Worm (Caenorhabditis elegans) whole organism, late embryonic: ENCODE measurements around the gene Y17D7C.2.
A peak's percentile ranks its signal among the peaks of the same experiment; 100 is the strongest.
"Not testable (repeated sequence)": the region's sequence is repeated elsewhere in the genome, so short reads cannot be mapped to it uniquely, and the experiment has no call there.

ENCODE experiments used
- C38D4.7 ChIP-seq: fragments of 200-800 bp; sonication (Bioruptor generic); optimal IDR thresholded peaks from 2 replicates; lab custom pipeline; 2018; ENCODE audit warnings: mild to moderate bottlenecking, missing genetic modification characterization, moderate library complexity, missing compliant biosample characterization
- ahr-1 ChIP-seq: sonication (generic microtip); optimal IDR thresholded peaks from 2 replicates; lab custom pipeline; 2016; ENCODE audit warnings: missing genetic modification characterization, missing compliant biosample characterization
- ama-1 ChIP-seq: fragments of 150-350 bp; optimal IDR thresholded peaks from 2 replicates; lab custom pipeline; 2014
- ceh-14 ChIP-seq: sonication (generic microtip); optimal IDR thresholded peaks from 2 replicates; lab custom pipeline; 2016; ENCODE audit warnings: missing genotype, missing genetic modification characterization, missing compliant biosample characterization
- ceh-19 ChIP-seq: fragments of 200-800 bp; sonication (Bioruptor generic); optimal IDR thresholded peaks from 2 replicates; lab custom pipeline; 2018; ENCODE audit warnings: mild to moderate bottlenecking, missing genetic modification characterization, missing compliant biosample characterization
- ceh-31 ChIP-seq: sonication (generic microtip); optimal IDR thresholded peaks from 2 replicates; lab custom pipeline; 2016; ENCODE audit warnings: missing genetic modification characterization, missing compliant biosample characterization
- ceh-45 ChIP-seq: fragments of 200-800 bp; sonication (Bioruptor generic); IDR thresholded peaks from 2 replicates; pipeline ENCODE4 v1.3.6; 2022; ENCODE audit warnings: missing genetic modification reagents, missing genetic modification characterization, missing compliant biosample characterization
- ceh-6 ChIP-seq: fragments of 200-800 bp; sonication (Bioruptor generic); optimal IDR thresholded peaks from 2 replicates; lab custom pipeline; 2018; ENCODE audit warnings: mild to moderate bottlenecking, missing genetic modification characterization, missing compliant biosample characterization
- che-1 ChIP-seq: sonication (generic microtip); optimal IDR thresholded peaks from 2 replicates; lab custom pipeline; 2016; ENCODE audit warnings: mild to moderate bottlenecking, missing genetic modification characterization, missing compliant biosample characterization
- elt-2 ChIP-seq: sonication (generic microtip); optimal IDR thresholded peaks from 2 replicates; lab custom pipeline; 2016; ENCODE audit warnings: missing genetic modification reagents, missing genetic modification characterization, missing compliant biosample characterization
- eyg-1 ChIP-seq: sonication (generic microtip); optimal IDR thresholded peaks from 2 replicates; lab custom pipeline; 2016; ENCODE audit warnings: missing genotype, missing genetic modification characterization, missing compliant biosample characterization
- fax-1 ChIP-seq: sonication (generic microtip); optimal IDR thresholded peaks from 2 replicates; lab custom pipeline; 2016; ENCODE audit warnings: missing genotype, missing genetic modification characterization, missing compliant biosample characterization
- fkh-6 ChIP-seq: sonication (generic microtip); optimal IDR thresholded peaks from 2 replicates; lab custom pipeline; 2016; ENCODE audit warnings: missing genetic modification characterization, missing compliant biosample characterization
- gmeb-2 ChIP-seq: sonication (generic microtip); optimal IDR thresholded peaks from 2 replicates; lab custom pipeline; 2016; ENCODE audit warnings: missing genetic modification characterization, inconsistent platforms, missing compliant biosample characterization
- hlh-13 ChIP-seq: fragments of 200-800 bp; sonication (Bioruptor generic); optimal IDR thresholded peaks from 2 replicates; lab custom pipeline; 2018; ENCODE audit warnings: mild to moderate bottlenecking, missing genetic modification characterization, missing compliant biosample characterization
- mec-3 ChIP-seq: sonication (generic microtip); optimal IDR thresholded peaks from 2 replicates; lab custom pipeline; 2016; ENCODE audit warnings: borderline replicate concordance, missing genetic modification characterization, missing compliant biosample characterization
- nhr-11 ChIP-seq: fragments of 150-350 bp; optimal IDR thresholded peaks from 2 replicates; lab custom pipeline; 2014; ENCODE audit warnings: missing biosample characterization, missing genetic modification characterization
- nhr-232 ChIP-seq: sonication (generic microtip); optimal IDR thresholded peaks from 2 replicates; lab custom pipeline; 2016; ENCODE audit warnings: missing genetic modification characterization, missing compliant biosample characterization
- odd-2 ChIP-seq: sonication (generic microtip); optimal IDR thresholded peaks from 2 replicates; lab custom pipeline; 2017; ENCODE audit warnings: antibody characterized with exemption, mild to moderate bottlenecking, missing genetic modification characterization, missing compliant biosample characterization
- pag-3 ChIP-seq: sonication (generic microtip); optimal IDR thresholded peaks from 2 replicates; lab custom pipeline; 2016; ENCODE audit warnings: missing compliant biosample characterization, missing genetic modification characterization, borderline replicate concordance
- pat-9 ChIP-seq: fragments of 200-800 bp; sonication (Bioruptor generic); optimal IDR thresholded peaks from 2 replicates; lab custom pipeline; 2018; ENCODE audit warnings: mild to moderate bottlenecking, missing genetic modification characterization, moderate library complexity, missing compliant biosample characterization
- pax-1 ChIP-seq: fragments of 150-350 bp; optimal IDR thresholded peaks from 2 replicates; lab custom pipeline; 2014; ENCODE audit warnings: missing biosample characterization, missing genetic modification characterization
- pha-2 ChIP-seq: sonication (generic microtip); optimal IDR thresholded peaks from 2 replicates; lab custom pipeline; 2017; ENCODE audit warnings: mild to moderate bottlenecking, missing genetic modification characterization, missing compliant biosample characterization
- pha-4 ChIP-seq: fragments of 150-350 bp; optimal IDR thresholded peaks from 2 replicates; lab custom pipeline; 2018; ENCODE audit warnings: missing biosample characterization, missing genetic modification reagents, missing genetic modification characterization
- pqm-1 ChIP-seq: sonication (generic microtip); optimal IDR thresholded peaks from 2 replicates; lab custom pipeline; 2016; ENCODE audit warnings: missing genetic modification characterization, missing compliant biosample characterization
- ref-2 ChIP-seq: sonication (generic microtip); optimal IDR thresholded peaks from 2 replicates; lab custom pipeline; 2016; ENCODE audit warnings: missing genetic modification characterization, missing compliant biosample characterization
- rnt-1 ChIP-seq: sonication (generic microtip); optimal IDR thresholded peaks from 2 replicates; lab custom pipeline; 2016; ENCODE audit warnings: missing genetic modification characterization, missing compliant biosample characterization
- sox-2 ChIP-seq: fragments of 200-800 bp; sonication (Bioruptor generic); IDR thresholded peaks from 2 replicates; pipeline ENCODE4 v1.3.6; 2022; ENCODE audit warnings: missing genetic modification reagents, missing genetic modification characterization, missing compliant biosample characterization
- sox-4 ChIP-seq: sonication (generic microtip); optimal IDR thresholded peaks from 2 replicates; lab custom pipeline; 2017; ENCODE audit warnings: mild to moderate bottlenecking, missing genetic modification characterization, inconsistent platforms, missing compliant biosample characterization
- syd-9 ChIP-seq: sonication (generic microtip); optimal IDR thresholded peaks from 2 replicates; lab custom pipeline; 2016; ENCODE audit warnings: mild to moderate bottlenecking, missing genetic modification characterization, moderate library complexity, missing compliant biosample characterization
- tbx-7 ChIP-seq: sonication (generic microtip); optimal IDR thresholded peaks from 2 replicates; lab custom pipeline; 2016; ENCODE audit warnings: missing genotype, missing genetic modification characterization, missing compliant biosample characterization
- zip-5 ChIP-seq: sonication (generic microtip); optimal IDR thresholded peaks from 2 replicates; lab custom pipeline; 2016; ENCODE audit warnings: missing genetic modification characterization, missing compliant biosample characterization

The Y17D7C.2 gene

DNA sequence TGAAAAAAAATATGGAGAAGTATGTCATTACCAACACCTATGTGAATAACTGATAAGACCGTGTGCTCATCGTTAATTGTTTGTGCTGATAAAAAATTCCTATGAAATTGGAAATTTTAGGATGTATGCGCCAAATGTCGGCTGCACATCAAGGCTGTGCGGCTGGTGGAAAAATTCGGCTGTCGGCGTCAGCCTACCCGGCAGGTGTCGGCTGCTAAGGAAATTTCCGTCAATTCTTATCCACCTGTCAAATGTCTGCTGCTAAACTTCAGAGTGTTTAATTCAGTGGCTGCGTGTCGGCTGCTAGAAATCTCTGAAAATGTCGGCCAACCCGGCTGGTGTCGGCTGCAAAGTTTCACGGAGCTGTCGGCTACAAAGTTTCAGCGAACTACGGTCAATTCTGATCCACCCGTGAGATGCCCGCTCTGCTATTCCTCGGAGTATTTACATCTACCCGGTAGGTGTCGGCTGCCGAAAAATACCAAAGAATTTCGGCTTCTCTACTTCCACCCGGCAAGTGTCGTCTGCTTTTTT, at the start of gene Y17D7C.2:
Gene Y17D7C.2, minus strand, starts transcription at position 32 of the 534 bp plus-strand sequence.
- TF ChIP-seq nhr-232 (tag; lab: Kevin White, UChicago) (peak; percentile 57), syd-9 (tag; lab: Kevin White, UChicago) (peak; percentile 21), ceh-31 (tag; lab: Kevin White, UChicago) (peak; percentile 2), ahr-1 (tag; lab: Kevin White, UChicago) (peak; percentile 2), rnt-1 (tag; lab: Kevin White, UChicago) (peak; percentile 40), pat-9 (tag; lab: Kevin White, UChicago) (peak; percentile 36), gmeb-2 (tag; lab: Kevin White, UChicago) (no peak), ceh-6 (GFP tag; lab: Kevin White, UChicago) (peak; percentile 46), sox-2 (GFP tag; lab: Robert Waterston, UW) (no peak), pha-4 (tag; lab: Kevin White, UChicago) (no peak), hlh-13 (GFP tag; lab: Kevin White, UChicago) (peak; percentile 32), ceh-19 (peak; percentile 65), zip-5 (tag; lab: Kevin White, UChicago) (peak; percentile 2), elt-2 (tag; lab: Kevin White, UChicago) (peak; percentile 66), tbx-7 (tag; lab: Kevin White, UChicago) (peak; percentile 13)

DNA sequence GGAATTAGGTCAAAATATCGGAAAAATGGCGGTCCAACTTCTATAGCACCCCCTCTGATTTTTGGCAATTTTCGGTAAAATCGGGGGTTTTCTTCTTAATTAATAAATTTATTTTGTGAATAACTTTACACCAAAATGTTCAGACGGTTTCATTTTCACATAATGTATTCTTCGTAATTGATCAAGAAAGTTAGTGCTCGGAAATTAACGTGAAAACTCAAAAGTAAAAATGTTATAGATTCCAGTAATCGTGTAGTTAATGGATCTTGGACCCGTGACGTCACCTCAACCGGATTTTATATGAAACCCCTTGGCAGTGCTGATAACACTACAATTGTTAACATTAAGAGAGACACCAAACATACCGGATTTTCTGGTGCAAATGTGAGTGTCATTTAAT, 42.3 kb upstream of the Y17D7C.2 start, which contains the start of gene F11D11.22:
Gene F11D11.22, plus strand, starts transcription at position 301 of the 400 bp plus-strand sequence.
- TF ChIP-seq ceh-6 (GFP tag; lab: Kevin White, UChicago); eyg-1 (tag; lab: Kevin White, UChicago); ref-2 (tag; lab: Kevin White, UChicago): not testable (repeated sequence)

DNA sequence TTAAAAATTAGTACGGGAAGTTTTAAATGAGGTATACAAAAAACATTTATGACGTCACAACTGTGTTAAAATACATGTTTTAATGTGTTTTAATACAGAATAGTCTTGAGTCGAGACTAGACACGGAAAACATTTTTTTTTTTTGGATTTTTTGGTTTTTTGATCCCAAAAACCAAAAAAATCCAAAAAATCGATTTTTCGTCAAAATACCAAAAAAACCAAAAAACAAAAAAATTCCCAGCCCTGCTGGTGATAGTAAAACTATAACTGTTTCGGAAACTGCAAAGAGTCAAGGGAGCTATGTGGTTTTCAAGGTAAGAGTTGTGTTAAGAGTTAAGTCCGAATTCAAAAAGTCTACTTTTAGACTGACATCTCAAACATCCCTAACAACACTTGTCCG, 41.3 kb upstream of the Y17D7C.2 start, which contains the start of gene F11D11.4:
Gene F11D11.4, plus strand, starts transcription at position 301 of the 400 bp plus-strand sequence.
- no peak for TF ChIP-seq C38D4.7 (GFP tag; lab: Kevin White, UChicago)
- no peak for TF ChIP-seq pqm-1 (tag; lab: Kevin White, UChicago)
- TF ChIP-seq ama-1: no peak
- TF ChIP-seq ceh-14 (tag; lab: Kevin White, UChicago): no peak
- no peak for TF ChIP-seq ceh-31 (tag; lab: Kevin White, UChicago)

DNA sequence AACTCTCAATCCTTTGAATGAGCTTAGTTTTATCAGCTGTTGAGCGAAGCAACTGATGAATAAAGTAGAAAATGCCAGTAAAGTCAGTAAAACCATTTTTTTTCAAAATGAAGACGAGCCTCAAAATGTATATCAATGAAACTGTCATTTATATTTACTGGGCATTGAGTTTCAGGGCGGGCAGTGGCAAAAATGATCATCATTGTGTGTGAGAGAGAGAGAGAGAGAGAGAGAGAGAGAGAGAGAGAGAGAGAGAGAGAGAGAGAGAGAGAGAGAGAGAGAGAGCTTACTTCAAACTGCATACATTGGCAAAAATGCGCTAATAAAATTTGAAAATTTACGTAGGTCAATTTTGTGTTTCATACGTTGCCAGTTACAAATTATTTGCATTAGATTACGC, 40.4 kb upstream of the Y17D7C.2 start, which contains the start of gene F11D11.3:
Gene F11D11.3, minus strand, starts transcription at position 101 of the 400 bp plus-strand sequence.
- no peak for TF ChIP-seq fax-1
- no peak for TF ChIP-seq pax-1 (tag; lab: Kevin White, UChicago)
- no peak for TF ChIP-seq sox-4
- no peak for TF ChIP-seq pqm-1 (tag; lab: Kevin White, UChicago)
- no peak for TF ChIP-seq pag-3 (tag; lab: Kevin White, UChicago)
- TF ChIP-seq ceh-45 (GFP tag; lab: Robert Waterston, UW): no peak
- no peak for TF ChIP-seq odd-2 (tag; lab: Kevin White, UChicago)
- no peak for TF ChIP-seq fkh-6 (tag; lab: Kevin White, UChicago)
- TF ChIP-seq nhr-11 (tag; lab: Kevin White, UChicago): no peak
- no peak for TF ChIP-seq mec-3 (tag; lab: Kevin White, UChicago)
- no peak for TF ChIP-seq ceh-31 (tag; lab: Kevin White, UChicago)
- TF ChIP-seq pat-9 (tag; lab: Kevin White, UChicago): no peak
- no peak for TF ChIP-seq pha-2 (tag; lab: Kevin White, UChicago)

DNA sequence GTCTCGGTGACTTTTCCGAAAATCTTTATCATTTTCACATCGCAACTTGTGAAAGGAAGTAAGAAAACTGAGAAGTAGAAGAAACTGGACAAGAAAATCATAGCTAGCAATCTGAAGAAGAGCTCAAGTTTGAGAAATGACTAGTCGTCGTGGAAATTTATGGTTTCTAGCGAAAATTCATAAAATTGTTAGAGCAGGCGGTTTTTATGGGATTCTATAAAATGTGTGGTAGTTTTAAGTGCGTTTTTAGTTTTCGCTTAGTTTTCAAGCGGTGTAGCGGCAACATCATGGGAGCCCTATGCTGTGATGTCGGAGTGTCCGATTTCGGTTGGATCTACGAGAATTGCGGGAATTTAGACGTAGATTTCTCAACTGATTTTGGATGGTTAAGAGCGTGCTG, 34.5 kb upstream of the Y17D7C.2 start, which contains the start of gene clec-254:
Gene clec-254, minus strand, starts transcription at position 101 of the 400 bp plus-strand sequence.
- not testable (repeated sequence) for TF ChIP-seq odd-2, ceh-14, che-1 (tag; lab: Kevin White, UChicago)
